Worm (Caenorhabditis elegans) whole organism, L2 larva: ENCODE results near the gene K09C4.2.

ENCODE experiments used
- fos-1 ChIP-seq: fragments of 150-350 bp; optimal IDR thresholded peaks from 2 replicates; lab custom pipeline; 2014; ENCODE audit warnings: missing biosample characterization, missing genetic modification characterization
- gmeb-1 ChIP-seq: fragments of 150-350 bp; optimal IDR thresholded peaks from 2 replicates; lab custom pipeline; 2014; ENCODE audit warnings: missing biosample characterization, missing genetic modification characterization
- lin-39 ChIP-seq: fragments of 150-350 bp; optimal IDR thresholded peaks from 2 replicates; lab custom pipeline; 2014; ENCODE audit warnings: missing biosample characterization, missing genetic modification reagents, missing genetic modification characterization
- mab-5 ChIP-seq: fragments of 150-350 bp; optimal IDR thresholded peaks from 2 replicates; lab custom pipeline; 2014; ENCODE audit warnings: missing biosample characterization, missing genetic modification characterization
- nhr-11 ChIP-seq: fragments of 150-350 bp; optimal IDR thresholded peaks from 2 replicates; lab custom pipeline; 2014; ENCODE audit warnings: missing biosample characterization, missing genetic modification characterization
- nhr-12 ChIP-seq: fragments of 150-350 bp; optimal IDR thresholded peaks from 2 replicates; lab custom pipeline; 2014; ENCODE audit warnings: missing biosample characterization, missing genetic modification characterization
- nhr-23 ChIP-seq: fragments of 150-350 bp; optimal IDR thresholded peaks from 2 replicates; lab custom pipeline; 2014; ENCODE audit warnings: missing biosample characterization, missing genetic modification reagents, missing genetic modification characterization
- nhr-77 ChIP-seq: fragments of 150-350 bp; optimal IDR thresholded peaks from 2 replicates; lab custom pipeline; 2014; ENCODE audit warnings: missing biosample characterization, missing genetic modification characterization
- unc-39 ChIP-seq: fragments of 150-350 bp; optimal IDR thresholded peaks from 2 replicates; lab custom pipeline; 2014; ENCODE audit warnings: missing biosample characterization, missing genetic modification characterization
- zag-1 ChIP-seq: fragments of 150-350 bp; optimal IDR thresholded peaks from 2 replicates; lab custom pipeline; 2014; ENCODE audit warnings: missing biosample characterization, missing genetic modification characterization
- ztf-1 ChIP-seq: fragments of 200-800 bp; sonication (Bioruptor generic); conservative IDR thresholded peaks from 2 replicates; pipeline ENCODE4 v1.3.6; 2022; ENCODE audit warnings: missing genetic modification characterization, missing compliant biosample characterization

DNA sequence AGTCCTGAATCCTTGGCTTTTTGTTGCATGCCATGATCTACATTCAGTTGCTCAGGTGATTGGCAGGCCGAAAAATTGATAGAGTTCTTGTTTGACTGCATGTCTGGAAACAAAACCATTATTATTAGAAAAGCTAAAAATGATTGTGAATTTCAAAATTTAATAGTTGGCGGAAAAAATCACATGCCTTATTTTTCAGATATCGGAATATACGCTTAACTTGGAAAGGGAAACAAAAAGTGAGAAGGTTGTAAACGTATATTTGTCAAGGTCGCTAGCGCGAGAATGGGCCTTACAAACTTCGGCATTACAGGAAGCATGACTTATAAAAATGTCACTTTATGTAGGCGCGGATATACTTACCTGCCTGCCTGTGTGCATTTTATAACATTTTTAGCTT is 24.6 kb upstream of the K09C4.2 start, which contains the start of gene K09C4.9:
- TF ChIP-seq nhr-11 (tag; lab: Kevin White, UChicago) = no peak
- TF ChIP-seq mab-5 (tag; lab: Kevin White, UChicago) = no peak
- TF ChIP-seq fos-1 (tag; lab: Kevin White, UChicago) = no peak
- TF ChIP-seq ztf-1 (GFP tag; lab: Robert Waterston, UW) = no peak
- TF ChIP-seq nhr-12 (tag; lab: Kevin White, UChicago) = no peak
- no peak for TF ChIP-seq unc-39 (tag; lab: Kevin White, UChicago)
- no peak for TF ChIP-seq gmeb-1
- TF ChIP-seq nhr-77 (tag; lab: Kevin White, UChicago) = no peak
- TF ChIP-seq nhr-23 (tag; lab: Kevin White, UChicago) = no peak
- no peak for TF ChIP-seq lin-39 (tag; lab: Kevin White, UChicago)
- TF ChIP-seq zag-1 = no peak
